Worm (Caenorhabditis elegans) whole organism, L4 larva: ENCODE measurements around the gene Y54H5A.2.

Experiments used
- D1046.2 ChIP-seq: fragments of 200-800 bp; sonication (Bioruptor generic); IDR thresholded peaks from 2 replicates; pipeline ENCODE4 v1.3.6; 2022; ENCODE audit warnings: missing genetic modification characterization, missing compliant biosample characterization
- T26A8.4 ChIP-seq: fragments of 200-800 bp; sonication (Bioruptor generic); IDR thresholded peaks from 2 replicates; pipeline ENCODE4 v1.3.6; 2022; ENCODE audit warnings: missing genetic modification characterization, missing compliant biosample characterization
- aly-2 ChIP-seq: sonication (generic microtip); optimal IDR thresholded peaks from 2 replicates; lab custom pipeline; 2018; ENCODE audit warnings: missing biosample characterization, missing genetic modification characterization
- ceh-82 ChIP-seq: sonication (generic microtip); optimal IDR thresholded peaks from 2 replicates; lab custom pipeline; 2017; ENCODE audit warnings: missing biosample characterization, missing genetic modification characterization
- lin-13 ChIP-seq: fragments of 150-350 bp; optimal IDR thresholded peaks from 2 replicates; lab custom pipeline; 2014; ENCODE audit warnings: missing biosample characterization, missing genetic modification reagents, missing genetic modification characterization
- mep-1 ChIP-seq: fragments of 150-350 bp; sonication (generic microtip); optimal IDR thresholded peaks from 3 replicates; lab custom pipeline; 2014; ENCODE audit warnings: missing biosample characterization, missing genetic modification characterization
- nhr-10 ChIP-seq: fragments of 150-350 bp; optimal IDR thresholded peaks from 2 replicates; lab custom pipeline; 2014; ENCODE audit warnings: missing biosample characterization, missing genetic modification characterization
- nhr-28 ChIP-seq: fragments of 150-350 bp; optimal IDR thresholded peaks from 2 replicates; lab custom pipeline; 2014; ENCODE audit warnings: missing biosample characterization, missing genetic modification characterization
- nhr-77 ChIP-seq: fragments of 150-350 bp; optimal IDR thresholded peaks from 2 replicates; lab custom pipeline; 2014; ENCODE audit warnings: missing biosample characterization, missing genetic modification characterization
- skn-1 ChIP-seq: fragments of 150-350 bp; optimal IDR thresholded peaks from 2 replicates; lab custom pipeline; 2014; ENCODE audit warnings: missing biosample characterization, missing genetic modification characterization
- tag-97 ChIP-seq: fragments of 200-800 bp; sonication (Bioruptor generic); IDR thresholded peaks from 2 replicates; pipeline ENCODE4 v1.3.6; 2022; ENCODE audit warnings: missing genetic modification characterization, missing compliant biosample characterization

DNA sequence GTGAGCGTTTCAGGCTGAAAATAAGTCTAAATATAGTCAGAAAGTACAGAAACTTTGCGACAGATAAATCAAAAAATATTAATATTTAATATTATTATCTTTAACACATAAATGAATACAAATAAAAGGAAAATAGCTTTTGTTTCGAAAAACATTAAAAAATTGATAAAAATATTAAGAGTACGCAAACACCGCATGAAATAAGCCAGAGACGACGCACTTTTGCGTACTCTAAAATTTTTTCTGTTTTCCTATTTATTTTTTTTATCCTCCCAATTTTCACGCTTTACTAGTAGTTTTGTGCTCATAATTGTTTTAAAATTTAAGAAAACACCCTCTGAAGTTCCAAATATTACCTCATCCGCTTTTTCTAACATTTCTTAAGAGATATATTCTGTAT is 3.8 kb upstream of the Y54H5A.2 start, which contains the start of the genes rbm-42 and grwd-1:
- TF ChIP-seq lin-13 (no peak), nhr-28 (tag; lab: Kevin White, UChicago) (no peak), nhr-77 (tag; lab: Kevin White, UChicago) (no peak), tag-97 (GFP tag; lab: Robert Waterston, UW) (no peak), ceh-82 (tag; lab: Kevin White, UChicago) (no peak), aly-2 (no peak), D1046.2 (no peak), T26A8.4 (GFP tag; lab: Robert Waterston, UW) (no peak), nhr-10 (tag; lab: Kevin White, UChicago) (no peak), skn-1 (no peak), mep-1 (tag; lab: Kevin White, UChicago) (peak; percentile 29)
